Fruit fly (Drosophila melanogaster): Measurements from ENCODE around the gene CG13996.

DNA sequence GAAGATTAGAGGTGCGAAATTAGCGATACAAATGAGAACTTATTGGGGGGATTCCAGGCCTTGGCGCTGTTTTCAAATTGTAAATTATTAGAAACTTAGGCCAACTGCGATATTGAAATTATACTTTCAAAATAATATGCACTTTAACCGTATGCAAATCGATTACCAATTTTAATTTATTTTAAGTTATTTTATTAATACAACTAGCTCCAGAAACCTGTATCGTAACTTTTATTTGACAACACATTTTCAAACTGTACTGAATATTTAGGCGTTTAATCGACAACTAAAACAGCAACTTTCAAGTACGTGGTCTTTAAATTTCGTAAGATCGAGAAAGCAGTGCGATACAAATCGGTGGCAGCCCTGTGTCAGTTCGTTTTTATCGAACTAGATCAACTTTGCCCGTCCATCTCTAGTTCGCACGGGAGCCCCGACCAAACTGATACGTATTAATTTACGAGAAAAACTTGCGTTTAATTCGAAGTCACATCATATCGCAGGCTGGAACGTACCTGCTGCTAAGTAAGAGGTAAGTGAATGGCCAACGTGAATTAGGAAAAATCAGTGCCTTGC lies 50.1 kb downstream of the CG13996 start, which contains the start of the genes CG9154 and Kr-h2:
- TF ChIP-seq CG34367 (tag; optimal IDR thresholded peaks at IDR 0.05) (peak; percentile 18), Ets98B (GFP tag; IDR thresholded peaks at IDR 0.05) (peak; percentile 58; the same call in 1 of the 2 replicates), CG14655 (GFP tag; optimal IDR thresholded peaks at IDR 0.05) (no peak)

All from whole organism, pupa.